Worm (Caenorhabditis elegans): ENCODE data around the gene sir-2.2.
A peak's percentile ranks its signal among the peaks of the same experiment; 100 is the strongest.

The sir-2.2 gene

DNA sequence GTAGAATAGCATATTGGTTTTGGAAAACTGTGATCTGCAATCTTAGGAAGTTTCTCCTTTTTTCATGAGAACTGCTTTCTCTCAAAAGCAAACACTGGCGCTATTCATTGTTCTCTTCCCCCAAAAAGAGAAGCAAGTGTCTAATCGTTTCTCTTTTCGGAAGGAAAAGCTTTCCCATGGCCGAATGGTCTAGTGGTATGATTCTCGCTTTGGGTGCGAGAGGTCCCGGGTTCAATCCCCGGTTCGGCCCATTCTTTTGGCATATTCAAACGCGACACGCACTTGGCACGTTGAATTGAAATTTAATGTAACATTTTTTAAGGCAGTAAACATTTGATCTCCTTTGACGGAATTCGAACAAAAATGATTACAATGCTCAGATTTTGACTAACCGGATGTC lies 20.0 kb upstream of the sir-2.2 start (continued):
- peak in 1 of 2 experiments; percentile 9 for TF ChIP-seq rec-8 (tag; optimal IDR thresholded peaks at IDR 0.05)
- no peak for TF ChIP-seq madf-3 (GFP tag; IDR thresholded peaks at IDR 0.05)
- TF ChIP-seq B0019.2 (GFP tag; conservative IDR thresholded peaks at IDR 0.05): no peak
- peak; percentile 51 for TF ChIP-seq D2030.7 (GFP tag; IDR thresholded peaks at IDR 0.05)
- TF ChIP-seq tlf-1 (GFP tag; optimal IDR thresholded peaks at IDR 0.05): no peak
- TF ChIP-seq hmg-1.2 (GFP tag; IDR thresholded peaks at IDR 0.05): peak; percentile 39; the same call in 1 of the 2 replicates
- peak; percentile 86 for TF ChIP-seq tbp1 (GFP tag; optimal IDR thresholded peaks at IDR 0.05)
- peak; percentile 30 for TF ChIP-seq nhr-90 (tag; optimal IDR thresholded peaks at IDR 0.05)
- TF ChIP-seq ZK185.1 (tag; optimal IDR thresholded peaks at IDR 0.05; ENCODE audit: poor library complexity, severe bottlenecking): peak; percentile 15
- no peak for TF ChIP-seq F22D6.2 (tag; optimal IDR thresholded peaks at IDR 0.05)
- peak; percentile 45 for TF ChIP-seq die-1 (tag; optimal IDR thresholded peaks at IDR 0.05)
- TF ChIP-seq K11D2.4 (GFP tag; IDR thresholded peaks at IDR 0.05): no peak
- no peak for TF ChIP-seq ztf-3 (GFP tag; optimal IDR thresholded peaks at IDR 0.05)
- peak; percentile 31; the same call in 1 of the 2 replicates for TF ChIP-seq rcor-1 (GFP tag; IDR thresholded peaks at IDR 0.05)
- TF ChIP-seq hlh-26 (GFP tag; conservative IDR thresholded peaks at IDR 0.05): no peak
- no peak for TF ChIP-seq somi-1 (GFP tag; optimal IDR thresholded peaks at IDR 0.05)
- no peak for TF ChIP-seq attf-5 (GFP tag; optimal IDR thresholded peaks at IDR 0.05)
- no peak for TF ChIP-seq ama-1 (optimal IDR thresholded peaks at IDR 0.05)
- peak in 1 of 2 experiments; percentile 71 for TF ChIP-seq ama-1 (GFP tag; optimal IDR thresholded peaks at IDR 0.05)
- TF ChIP-seq mel-28 (tag; optimal IDR thresholded peaks at IDR 0.05; ENCODE audit: borderline replicate concordance): no peak
- TF ChIP-seq lin-35 (GFP tag; optimal IDR thresholded peaks at IDR 0.05): no peak
- no peak for TF ChIP-seq fkh-3 (tag; optimal IDR thresholded peaks at IDR 0.05)
- TF ChIP-seq lin-26 (GFP tag; IDR thresholded peaks at IDR 0.05): peak; percentile 59
- TF ChIP-seq madf-10 (tag; optimal IDR thresholded peaks at IDR 0.05): no peak
- TF ChIP-seq mcd-1 (GFP tag; IDR thresholded peaks at IDR 0.05): 0 out of 2 replicates have a peak, but pooled peaks have one; percentile 6
- TF ChIP-seq F57C9.4 (tag; optimal IDR thresholded peaks at IDR 0.05): no peak
- TF ChIP-seq B0261.1 (tag; optimal IDR thresholded peaks at IDR 0.05): peak; percentile 67
- 0 out of 2 replicates have a peak, but pooled peaks have one; percentile 21 for TF ChIP-seq pbrm-1 (GFP tag; IDR thresholded peaks at IDR 0.05)

DNA sequence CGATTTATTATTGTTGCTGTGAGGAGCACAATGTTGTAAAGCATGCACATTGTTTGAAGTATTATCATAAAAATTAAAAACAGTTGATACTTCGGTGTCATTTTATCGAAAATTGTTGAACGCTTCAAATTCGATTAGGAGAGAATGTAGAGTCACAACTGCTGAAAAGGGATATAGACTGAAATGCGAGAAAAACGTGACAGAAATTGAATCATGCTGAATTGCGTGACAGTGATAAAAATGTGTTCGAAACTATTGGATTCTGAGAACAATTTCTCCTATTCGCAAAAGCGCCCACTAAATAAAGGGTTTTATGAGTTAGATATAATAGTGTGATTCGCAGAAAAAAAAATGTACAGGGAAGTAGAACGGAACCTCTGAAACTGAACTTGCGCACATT lies 19.1 kb upstream of the sir-2.2 start, which contains the start of gene srxa-8:
Gene srxa-8 (minus strand): TSS at position 101 of the 400 bp plus-strand sequence.
- TF ChIP-seq xnd-1 (tag; optimal IDR thresholded peaks at IDR 0.05): no peak
- TF ChIP-seq K11D2.4 (GFP tag; IDR thresholded peaks at IDR 0.05): no peak
- TF ChIP-seq lin-26 (GFP tag; IDR thresholded peaks at IDR 0.05): no peak
- TF ChIP-seq lag-1 (GFP tag; IDR thresholded peaks at IDR 0.05): no peak
- TF ChIP-seq sptf-2 (GFP tag; optimal IDR thresholded peaks at IDR 0.05): no peak
- TF ChIP-seq sea-2 (GFP tag; IDR thresholded peaks at IDR 0.05): no peak
- TF ChIP-seq rpc-1 (optimal IDR thresholded peaks at IDR 0.05): no peak
- no peak for TF ChIP-seq rpc-1 (tag; optimal IDR thresholded peaks at IDR 0.05)
- TF ChIP-seq nhr-90 (tag; optimal IDR thresholded peaks at IDR 0.05): no peak
- no peak for TF ChIP-seq ztf-18 (tag; optimal IDR thresholded peaks at IDR 0.05)

DNA sequence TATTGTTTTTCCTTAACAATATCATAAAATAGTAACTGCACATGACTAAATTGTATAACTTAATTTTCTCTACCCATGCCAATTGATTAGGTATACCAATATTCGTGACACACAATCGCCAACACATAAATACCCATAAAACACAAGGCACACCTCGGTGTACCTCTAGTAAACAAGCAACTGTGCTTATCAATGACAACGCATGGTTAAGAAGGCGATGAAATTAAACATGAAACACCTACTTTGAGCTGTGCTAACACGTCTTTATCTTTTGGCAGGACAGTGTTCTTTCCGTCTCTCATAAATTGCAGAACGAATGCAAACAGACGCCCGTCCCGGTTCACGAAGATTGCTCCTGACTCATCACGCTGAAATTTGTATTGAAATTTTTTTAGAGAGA lies 17.1 kb upstream of the sir-2.2 start:
- TF ChIP-seq nhr-80 (tag; optimal IDR thresholded peaks at IDR 0.05): peak; percentile 94
- no peak for TF ChIP-seq nhr-120 (GFP tag; IDR thresholded peaks at IDR 0.05)
- TF ChIP-seq mxl-1 (tag; optimal IDR thresholded peaks at IDR 0.05): no peak
- no peak for TF ChIP-seq dpl-1 (GFP tag; optimal IDR thresholded peaks at IDR 0.05)
- TF ChIP-seq F49E8.2 (tag; optimal IDR thresholded peaks at IDR 0.05; ENCODE audit: insufficient read depth): no peak
- no peak for TF ChIP-seq ama-1 (optimal IDR thresholded peaks at IDR 0.05)
- TF ChIP-seq ama-1 (GFP tag; optimal IDR thresholded peaks at IDR 0.05): no peak
- peak; percentile 39 for TF ChIP-seq ZK185.1 (tag; optimal IDR thresholded peaks at IDR 0.05; ENCODE audit: poor library complexity, severe bottlenecking)
- TF ChIP-seq B0019.2 (GFP tag; conservative IDR thresholded peaks at IDR 0.05): no peak
- no peak for TF ChIP-seq Y56A3A.18 (GFP tag; IDR thresholded peaks at IDR 0.05)
- TF ChIP-seq chd-7 (tag; optimal IDR thresholded peaks at IDR 0.05): no peak
- no peak for TF ChIP-seq snpc-1.3 (tag; optimal IDR thresholded peaks at IDR 0.05; ENCODE audit: insufficient read depth)
- no peak for TF ChIP-seq egl-44 (GFP tag; IDR thresholded peaks at IDR 0.05)
- TF ChIP-seq tbp1 (GFP tag; optimal IDR thresholded peaks at IDR 0.05): peak; percentile 32
- TF ChIP-seq hmg-20 (GFP tag; IDR thresholded peaks at IDR 0.05): no peak
- no peak for TF ChIP-seq ekl-4 (GFP tag; IDR thresholded peaks at IDR 0.05)
- TF ChIP-seq ztf-22 (GFP tag; optimal IDR thresholded peaks at IDR 0.05): peak; percentile 14

Data from whole organism, young adult.